Worm (Caenorhabditis elegans) whole organism, L3 larva: Measurements from ENCODE around the gene C27A2.12.

Experiments
- R02D3.7 ChIP-seq: fragments of 150-350 bp; optimal IDR thresholded peaks from 2 replicates; lab custom pipeline; 2014; ENCODE audit warnings: missing biosample characterization, missing genetic modification characterization
- ZK546.5 ChIP-seq: sonication (generic microtip); optimal IDR thresholded peaks from 2 replicates; lab custom pipeline; 2017; ENCODE audit warnings: missing biosample characterization, missing genetic modification characterization
- aly-2 ChIP-seq: fragments of 150-350 bp; optimal IDR thresholded peaks from 2 replicates; lab custom pipeline; 2014; ENCODE audit warnings: missing biosample characterization, missing genetic modification characterization
- ama-1 ChIP-seq: fragments of 150-350 bp; optimal IDR thresholded peaks from 2 replicates; lab custom pipeline; 2018
- ceh-16 ChIP-seq: sonication (generic microtip); optimal IDR thresholded peaks from 2 replicates; lab custom pipeline; 2017; ENCODE audit warnings: missing biosample characterization, missing genetic modification characterization
- ceh-28 ChIP-seq: fragments of 150-350 bp; optimal IDR thresholded peaks from 2 replicates; lab custom pipeline; 2014; ENCODE audit warnings: missing biosample characterization, missing genetic modification reagents, missing genetic modification characterization
- ceh-9 ChIP-seq: sonication (generic microtip); optimal IDR thresholded peaks from 2 replicates; lab custom pipeline; 2018; ENCODE audit warnings: missing biosample characterization, missing genetic modification characterization
- egl-5 ChIP-seq: fragments of 150-350 bp; optimal IDR thresholded peaks from 2 replicates; lab custom pipeline; 2017; ENCODE audit warnings: missing biosample characterization, missing genetic modification reagents, missing genetic modification characterization, inconsistent platforms
- elt-1 ChIP-seq: fragments of 150-350 bp; optimal IDR thresholded peaks from 2 replicates; lab custom pipeline; 2014; ENCODE audit warnings: missing biosample characterization, missing genetic modification characterization
- elt-2 ChIP-seq: sonication (generic microtip); optimal IDR thresholded peaks from 2 replicates; lab custom pipeline; 2016; ENCODE audit warnings: missing genetic modification reagents, mild to moderate bottlenecking, missing genetic modification characterization, missing compliant biosample characterization
- elt-3 ChIP-seq, 3 experiments: fragments of 150-350 bp in 1 of 3; sonication (generic microtip) in 2 of 3; optimal IDR thresholded peaks; 2 replicates in 2 of 3; 4 replicates in 1 of 3; lab custom pipeline; 2014 to 2017; ENCODE audit warnings: missing biosample characterization in 3 of 3, missing genetic modification characterization in 3 of 3
- eor-1 ChIP-seq, 2 experiments: fragments of 150-350 bp; optimal IDR thresholded peaks; 2 replicates each; lab custom pipeline; 2014 to 2018; ENCODE audit warnings: missing biosample characterization in 2 of 2, missing genetic modification characterization in 2 of 2
- fkh-10 ChIP-seq: sonication (generic microtip); optimal IDR thresholded peaks from 2 replicates; lab custom pipeline; 2017; ENCODE audit warnings: missing biosample characterization, missing genetic modification reagents, missing genetic modification characterization
- fkh-2 ChIP-seq: fragments of 150-350 bp; optimal IDR thresholded peaks from 2 replicates; lab custom pipeline; 2014; ENCODE audit warnings: missing biosample characterization, missing genetic modification reagents, missing genetic modification characterization
- hmg-11 ChIP-seq: sonication (generic microtip); optimal IDR thresholded peaks from 2 replicates; lab custom pipeline; 2016; ENCODE audit warnings: missing genetic modification characterization, missing compliant biosample characterization
- jun-1 ChIP-seq: fragments of 150-350 bp; optimal IDR thresholded peaks from 2 replicates; lab custom pipeline; 2014; ENCODE audit warnings: missing biosample characterization, missing genetic modification reagents, missing genetic modification characterization
- lin-15B ChIP-seq: fragments of 150-350 bp; optimal IDR thresholded peaks from 2 replicates; lab custom pipeline; 2014; ENCODE audit warnings: missing biosample characterization, missing genetic modification characterization
- lin-39 ChIP-seq: fragments of 150-350 bp; optimal IDR thresholded peaks from 2 replicates; lab custom pipeline; 2018; ENCODE audit warnings: missing biosample characterization, missing genetic modification reagents, missing genetic modification characterization
- lsy-12 ChIP-seq: sonication (generic microtip); optimal IDR thresholded peaks from 2 replicates; lab custom pipeline; 2016; ENCODE audit warnings: mild to moderate bottlenecking, missing genetic modification characterization, missing compliant biosample characterization
- nfya-1 ChIP-seq: sonication (generic microtip); optimal IDR thresholded peaks from 2 replicates; lab custom pipeline; 2017; ENCODE audit warnings: missing genetic modification characterization, mild to moderate bottlenecking, missing compliant biosample characterization, antibody characterized with exemption, moderate library complexity; ENCODE audit not compliant: insufficient read depth
- nhr-11 ChIP-seq: fragments of 150-350 bp; optimal IDR thresholded peaks from 2 replicates; lab custom pipeline; 2014; ENCODE audit warnings: missing biosample characterization, missing genetic modification characterization
- nhr-12 ChIP-seq: fragments of 150-350 bp; optimal IDR thresholded peaks from 2 replicates; lab custom pipeline; 2014; ENCODE audit warnings: missing biosample characterization, missing genetic modification characterization
- nhr-23 ChIP-seq: fragments of 150-350 bp; optimal IDR thresholded peaks from 2 replicates; lab custom pipeline; 2014; ENCODE audit warnings: missing biosample characterization, missing genetic modification reagents, missing genetic modification characterization
- nhr-25 ChIP-seq: sonication (generic microtip); optimal IDR thresholded peaks from 2 replicates; lab custom pipeline; 2017; ENCODE audit warnings: missing biosample characterization, missing genetic modification characterization
- nhr-43 ChIP-seq: sonication (generic microtip); optimal IDR thresholded peaks from 2 replicates; lab custom pipeline; 2016; ENCODE audit warnings: mild to moderate bottlenecking, missing genetic modification characterization, missing compliant biosample characterization; ENCODE audit not compliant: poor library complexity, severe bottlenecking
- nhr-67 ChIP-seq: fragments of 150-350 bp; optimal IDR thresholded peaks from 2 replicates; lab custom pipeline; 2014; ENCODE audit warnings: missing biosample characterization, missing genetic modification characterization
- nhr-76 ChIP-seq: fragments of 150-350 bp; sonication (generic microtip); optimal IDR thresholded peaks from 5 replicates; lab custom pipeline; 2014; ENCODE audit warnings: missing biosample characterization, missing genetic modification characterization
- nhr-77 ChIP-seq: fragments of 150-350 bp; optimal IDR thresholded peaks from 2 replicates; lab custom pipeline; 2014; ENCODE audit warnings: missing biosample characterization, missing genetic modification characterization
- pha-4 ChIP-seq: fragments of 150-350 bp; optimal IDR thresholded peaks from 2 replicates; lab custom pipeline; 2014; ENCODE audit warnings: missing biosample characterization, missing genetic modification reagents, missing genetic modification characterization
- pqm-1 ChIP-seq: fragments of 150-350 bp; optimal IDR thresholded peaks from 2 replicates; lab custom pipeline; 2017; ENCODE audit warnings: missing biosample characterization, missing genetic modification characterization, inconsistent platforms
- sea-2 ChIP-seq: fragments of 150-350 bp; sonication (generic microtip); optimal IDR thresholded peaks from 4 replicates; lab custom pipeline; 2014; ENCODE audit warnings: missing biosample characterization, missing genetic modification reagents, missing genetic modification characterization
- skn-1 ChIP-seq: fragments of 150-350 bp; optimal IDR thresholded peaks from 2 replicates; lab custom pipeline; 2014; ENCODE audit warnings: missing biosample characterization, missing genetic modification characterization
- snpc-4 ChIP-seq: fragments of 150-350 bp; optimal IDR thresholded peaks from 2 replicates; lab custom pipeline; 2014; ENCODE audit warnings: missing biosample characterization, missing genetic modification characterization
- unc-62 ChIP-seq: fragments of 150-350 bp; sonication (generic microtip); optimal IDR thresholded peaks from 4 replicates; lab custom pipeline; 2014; ENCODE audit warnings: missing biosample characterization, missing genetic modification reagents, missing genetic modification characterization
- zag-1 ChIP-seq: fragments of 150-350 bp; optimal IDR thresholded peaks from 2 replicates; lab custom pipeline; 2014; ENCODE audit warnings: missing biosample characterization, missing genetic modification characterization
- ztf-4 ChIP-seq: fragments of 150-350 bp; optimal IDR thresholded peaks from 2 replicates; lab custom pipeline; 2014; ENCODE audit warnings: missing biosample characterization, missing genetic modification characterization

The C27A2.12 gene

DNA sequence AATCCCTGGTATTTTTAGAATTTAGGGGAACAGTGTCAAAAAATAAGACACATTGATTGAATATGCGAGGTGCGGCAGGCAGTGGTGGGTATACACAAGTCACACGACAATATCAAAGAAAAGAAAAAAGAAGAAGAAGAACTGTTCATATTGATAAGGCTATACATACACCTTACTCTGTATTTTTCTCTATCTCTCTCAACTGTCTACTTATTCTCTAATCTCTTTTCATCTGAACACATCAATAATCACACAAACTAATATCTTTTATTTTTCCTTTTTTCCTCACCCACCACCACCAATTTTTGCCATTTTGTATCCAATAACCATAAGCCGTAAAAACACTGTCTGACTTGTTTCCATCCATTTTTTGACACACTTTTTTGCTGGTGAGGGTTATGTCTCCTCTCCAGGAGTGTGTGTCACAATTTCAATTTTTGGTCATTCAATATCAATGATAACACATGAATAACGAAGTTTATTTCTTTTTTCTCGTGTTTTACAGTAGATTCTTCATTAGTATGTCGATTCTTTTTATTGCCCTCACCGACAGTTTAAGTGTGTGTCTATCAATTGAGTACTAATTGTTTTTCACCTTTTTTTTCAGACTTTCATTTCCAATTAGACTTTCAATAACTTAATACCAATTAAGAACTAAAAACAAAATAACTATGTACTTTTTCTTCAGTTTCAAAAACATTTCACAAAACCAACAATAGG is 38.4 kb downstream of the C27A2.12 start (continued):
- peak; percentile 54 for TF ChIP-seq jun-1 (tag; lab: Kevin White, UChicago)
- no peak for TF ChIP-seq eor-1 (tag; optimal IDR thresholded peaks at IDR 0.05; lab: Kevin White, UChicago)
- TF ChIP-seq, all 47 proteins: peak for 9

DNA sequence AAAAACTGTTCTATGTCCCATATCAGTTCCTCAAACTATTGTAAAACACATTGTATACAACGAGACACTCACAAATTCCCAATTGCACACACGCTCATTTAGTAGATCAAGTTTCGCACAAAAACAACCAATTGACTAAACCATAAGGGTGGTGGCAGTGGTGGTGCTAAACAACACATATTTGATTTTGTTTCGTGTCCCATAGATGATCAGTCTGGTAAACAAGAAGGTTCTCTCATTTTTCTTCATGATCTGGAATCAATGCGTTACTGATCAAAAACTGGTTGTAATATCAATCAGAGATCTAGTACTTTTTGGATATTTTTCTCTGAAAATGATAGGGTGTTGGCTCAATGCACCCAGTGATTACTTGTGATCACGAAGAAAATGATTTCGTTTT is 39.4 kb downstream of the C27A2.12 start:
- no peak for TF ChIP-seq lsy-12
- no peak for TF ChIP-seq nhr-43 (tag; lab: Kevin White, UChicago)
- TF ChIP-seq nhr-76 (tag; lab: Kevin White, UChicago), result no peak
- TF ChIP-seq elt-1 (tag; lab: Kevin White, UChicago), result no peak
- TF ChIP-seq ceh-28 (tag; lab: Kevin White, UChicago), result no peak
- TF ChIP-seq ztf-4 (tag; lab: Kevin White, UChicago), result no peak
- no peak for TF ChIP-seq nhr-23
- TF ChIP-seq elt-3 (tag; optimal IDR thresholded peaks at IDR 0.05; lab: Kevin White, UChicago), result no peak
- TF ChIP-seq, all 47 proteins: peak for 0

DNA sequence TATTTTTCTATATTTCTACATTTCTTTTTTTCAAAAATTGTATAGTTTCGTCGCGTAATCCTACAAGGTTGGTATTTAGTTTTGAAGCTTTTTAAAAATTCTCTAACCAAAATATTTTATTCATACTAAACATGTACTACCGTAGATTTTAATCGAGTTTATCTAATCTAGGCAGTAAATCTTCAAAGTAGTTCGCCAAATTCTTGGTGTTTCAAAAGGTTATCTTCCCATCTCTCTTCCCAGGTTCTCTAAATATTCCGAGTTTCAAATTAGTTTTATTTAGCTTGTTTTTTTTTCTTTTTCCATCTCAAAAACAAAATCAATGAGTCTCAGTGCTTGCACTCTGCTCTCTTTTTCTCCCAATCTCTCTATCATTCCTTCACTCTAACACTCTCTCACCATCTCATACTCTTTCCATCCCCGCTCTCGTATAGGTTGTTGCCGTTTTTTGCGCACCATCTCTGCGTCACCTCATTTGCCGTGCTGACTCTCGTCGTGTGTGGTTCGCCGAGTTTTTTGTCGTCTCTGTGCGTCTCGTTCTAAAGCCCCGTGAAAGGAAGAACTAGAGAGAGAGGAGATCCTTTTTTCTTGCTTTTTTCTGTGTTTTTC is 40.9 kb downstream of the C27A2.12 start:
- peak; percentile 22 for TF ChIP-seq R02D3.7 (tag; lab: Kevin White, UChicago)
- no peak for TF ChIP-seq nhr-76 (tag; lab: Kevin White, UChicago)
- peak; percentile 42 for TF ChIP-seq egl-5 (tag; lab: Kevin White, UChicago)
- TF ChIP-seq snpc-4 (tag; lab: Kevin White, UChicago), result peak; percentile 44
- TF ChIP-seq lin-15B (tag; lab: Kevin White, UChicago), result peak; percentile 56
- peak; percentile 94 for TF ChIP-seq hmg-11 (tag; lab: Kevin White, UChicago)
- TF ChIP-seq ceh-16 (tag; lab: Kevin White, UChicago), result no peak
- TF ChIP-seq pha-4 (tag; lab: Kevin White, UChicago), result peak; percentile 43
- peak; percentile 36 for TF ChIP-seq jun-1 (tag; lab: Kevin White, UChicago)
- TF ChIP-seq nfya-1 (tag; lab: Kevin White, UChicago), result peak; percentile 89
- peak; percentile 22 for TF ChIP-seq sea-2 (GFP tag; lab: Kevin White, UChicago)
- TF ChIP-seq elt-1 (tag; lab: Kevin White, UChicago), result peak; percentile 90
- TF ChIP-seq unc-62 (GFP tag; lab: Kevin White, UChicago), result peak; percentile 46
- peak; percentile 58 for TF ChIP-seq ceh-28 (tag; lab: Kevin White, UChicago)
- peak; percentile 6 for TF ChIP-seq fkh-2 (tag; lab: Kevin White, UChicago)
- peak; percentile 15 for TF ChIP-seq nhr-43 (tag; lab: Kevin White, UChicago)
- no peak for TF ChIP-seq ZK546.5 (tag; lab: Kevin White, UChicago)
- no peak for TF ChIP-seq pqm-1 (tag; lab: Kevin White, UChicago)
- TF ChIP-seq lin-39 (tag; lab: Kevin White, UChicago), result peak; percentile 43
- no peak for TF ChIP-seq zag-1 (tag; lab: Kevin White, UChicago)
- TF ChIP-seq nhr-25 (tag; lab: Kevin White, UChicago), result peak; percentile 15
- TF ChIP-seq ztf-4 (tag; lab: Kevin White, UChicago), result peak; percentile 57
- TF ChIP-seq skn-1 (tag; lab: Kevin White, UChicago), result peak; percentile 38
- TF ChIP-seq nhr-77, result no peak
- no peak for TF ChIP-seq eor-1 (tag; optimal IDR thresholded peaks at IDR 0.05; lab: Kevin White, UChicago)
- TF ChIP-seq nhr-11 (tag; lab: Kevin White, UChicago), result no peak
- TF ChIP-seq ama-1 (lab: Kevin White, UChicago), result no peak
- TF ChIP-seq nhr-23, result peak; percentile 60
- TF ChIP-seq elt-2 (tag; lab: Kevin White, UChicago), result peak; percentile 93

- TF ChIP-seq lsy-12, result no peak
- no peak for TF ChIP-seq hmg-11 (tag; lab: Kevin White, UChicago)
- no peak for TF ChIP-seq ceh-9 (tag; lab: Kevin White, UChicago)
- TF ChIP-seq ceh-16 (tag; lab: Kevin White, UChicago), result no peak
- TF ChIP-seq ztf-4 (tag; lab: Kevin White, UChicago), result no peak
- TF ChIP-seq lin-15B (tag; lab: Kevin White, UChicago), result no peak
- no peak for TF ChIP-seq pqm-1 (tag; lab: Kevin White, UChicago)
- TF ChIP-seq pha-4 (tag; lab: Kevin White, UChicago), result no peak
- no peak for TF ChIP-seq eor-1 (tag; optimal IDR thresholded peaks at IDR 0.05; lab: Kevin White, UChicago)
- TF ChIP-seq snpc-4 (tag; lab: Kevin White, UChicago), result no peak
- no peak for TF ChIP-seq nhr-43 (tag; lab: Kevin White, UChicago)
- TF ChIP-seq nhr-67, result no peak
- TF ChIP-seq nhr-12 (tag; lab: Kevin White, UChicago), result no peak
- TF ChIP-seq fkh-10 (GFP tag; lab: Kevin White, UChicago), result no peak
- TF ChIP-seq aly-2 (tag; lab: Kevin White, UChicago), result no peak
- TF ChIP-seq, all 47 proteins: peak for 0
Observed at ce11 chrII:5016144-5016543, 41.8 kb downstream of the C27A2.12 start.
